Comparison of ENCODE assay signal across 2 worm cellular contexts in the genomic region with DNA sequence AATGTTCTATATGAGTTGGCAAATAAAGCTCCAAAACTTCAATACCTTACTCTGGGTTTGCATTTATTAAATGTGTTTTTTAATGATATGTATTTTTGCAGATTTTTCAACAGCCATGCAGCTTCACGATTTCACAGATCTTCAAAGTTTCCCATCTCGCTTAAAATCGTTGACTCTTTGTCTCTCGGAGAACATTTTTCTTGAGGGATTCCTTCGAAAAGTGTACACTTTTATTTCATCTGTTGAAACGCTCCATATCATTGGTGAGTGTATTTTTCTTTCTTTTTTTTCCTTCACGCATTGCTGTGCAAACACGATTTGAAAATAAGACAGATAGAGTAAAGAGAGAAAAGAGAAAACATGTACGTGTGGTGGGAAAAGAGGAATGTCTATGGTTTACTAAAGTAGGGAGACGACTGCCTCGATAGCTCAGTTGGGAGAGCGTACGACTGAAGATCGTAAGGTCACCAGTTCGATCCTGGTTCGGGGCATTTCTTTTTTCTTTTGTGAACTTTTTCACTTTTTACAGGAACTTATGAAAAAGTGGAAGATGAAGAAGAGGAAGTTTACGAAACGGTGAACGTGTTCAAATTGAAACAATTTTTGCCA.
TF ChIP-seq lines count a peak whose summit lies in the region.

No protein-coding gene starts in this region.

TF ChIP-seq in whole organism, L4 larva, 104 proteins besides CTCF, POLR2A, EP300 and RAD21 (continued from another document):
- TF ChIP-seq vab-7 (GFP tag; IDR thresholded peaks at IDR 0.05; lab: Robert Waterston, UW) (peak; percentile 91), R02D3.7 (tag; optimal IDR thresholded peaks at IDR 0.05; lab: Kevin White, UChicago) (peak; percentile 21), dpl-1 (GFP tag; optimal IDR thresholded peaks at IDR 0.05; lab: Kevin White, UChicago) (no peak), egl-43 (GFP tag; IDR thresholded peaks at IDR 0.05; lab: Robert Waterston, UW) (no peak; the same call in 1 of the 2 replicates), hlh-30 (tag; optimal IDR thresholded peaks at IDR 0.05; lab: Kevin White, UChicago; ENCODE audit: insufficient read depth) (peak; percentile 79), nhr-76 (tag; optimal IDR thresholded peaks at IDR 0.05; lab: Kevin White, UChicago) (no peak), lim-7 (GFP tag; IDR thresholded peaks at IDR 0.05; lab: Robert Waterston, UW) (peak; percentile 97), set-16 (GFP tag; IDR thresholded peaks at IDR 0.05; lab: Robert Waterston, UW) (no peak), lin-38 (GFP tag; IDR thresholded peaks at IDR 0.05; lab: Robert Waterston, UW) (no peak; the same call in 1 of the 2 replicates), ZK546.5 (tag; optimal IDR thresholded peaks at IDR 0.05; lab: Kevin White, UChicago) (no peak), madf-9 (GFP tag; conservative IDR thresholded peaks at IDR 0.05; lab: Robert Waterston, UW) (peak; percentile 91), hmg-1.1 (GFP tag; IDR thresholded peaks at IDR 0.05; lab: Robert Waterston, UW) (peak; percentile 91), Y75B8A.6 (GFP tag; IDR thresholded peaks at IDR 0.05; lab: Robert Waterston, UW) (peak; percentile 81; the same call in 1 of the 2 replicates), mep-1 (tag; optimal IDR thresholded peaks at IDR 0.05; lab: Kevin White, UChicago) (peak; percentile 83), daf-8 (GFP tag; IDR thresholded peaks at IDR 0.05; lab: Robert Waterston, UW) (no peak), F37D6.2 (tag; optimal IDR thresholded peaks at IDR 0.05; lab: Kevin White, UChicago) (peak; percentile 35), egl-27 (tag; optimal IDR thresholded peaks at IDR 0.05; lab: Kevin White, UChicago) (no peak), unc-39 (tag; optimal IDR thresholded peaks at IDR 0.05; lab: Kevin White, UChicago) (no peak), nhr-48 (tag; optimal IDR thresholded peaks at IDR 0.05; lab: Kevin White, UChicago) (peak; percentile 68), spr-1 (tag; optimal IDR thresholded peaks at IDR 0.05; lab: Kevin White, UChicago) (peak; percentile 49), nhr-41 (GFP tag; IDR thresholded peaks at IDR 0.05; lab: Robert Waterston, UW) (peak; percentile 59; the same call in 1 of the 2 replicates), mxl-3 (GFP tag; optimal IDR thresholded peaks at IDR 0.05; lab: Kevin White, UChicago) (peak; percentile 55), gei-8 (GFP tag; optimal IDR thresholded peaks at IDR 0.05; lab: Kevin White, UChicago) (peak; percentile 81), Y48G9A.11 (GFP tag; IDR thresholded peaks at IDR 0.05; lab: Robert Waterston, UW) (no peak; the same call in 1 of the 2 replicates), ceh-44 (GFP tag; IDR thresholded peaks at IDR 0.05; lab: Robert Waterston, UW) (0 out of 2 replicates have a peak, but pooled peaks have one; percentile 55), nhr-77 (tag; optimal IDR thresholded peaks at IDR 0.05; lab: Kevin White, UChicago) (peak; percentile 38), dve-1 (tag; optimal IDR thresholded peaks at IDR 0.05; lab: Kevin White, UChicago; ENCODE audit: insufficient read depth) (peak; percentile 52), F49E8.2 (tag; optimal IDR thresholded peaks at IDR 0.05; lab: Kevin White, UChicago; ENCODE audit: borderline replicate concordance) (peak; percentile 58), aly-2 (tag; optimal IDR thresholded peaks at IDR 0.05; lab: Kevin White, UChicago) (no peak), nhr-6 (tag; optimal IDR thresholded peaks at IDR 0.05; lab: Kevin White, UChicago) (peak; percentile 44), F26F4.8 (GFP tag; conservative IDR thresholded peaks at IDR 0.05; lab: Robert Waterston, UW) (peak; percentile 94), nhr-42 (GFP tag; IDR thresholded peaks at IDR 0.05; lab: Robert Waterston, UW) (no peak; the same call in 1 of the 2 replicates), Y105C5A.15 (GFP tag; IDR thresholded peaks at IDR 0.05; lab: Robert Waterston, UW) (peak; percentile 89; the same call in 1 of the 2 replicates), tra-1 (GFP tag; IDR thresholded peaks at IDR 0.05; lab: Robert Waterston, UW) (peak; percentile 90), lin-29 (GFP tag; IDR thresholded peaks at IDR 0.05; lab: Robert Waterston, UW) (no peak), nhr-111 (GFP tag; optimal IDR thresholded peaks at IDR 0.05; lab: Kevin White, UChicago) (no peak), cey-2 (tag; optimal IDR thresholded peaks at IDR 0.05; lab: Kevin White, UChicago; ENCODE audit: borderline replicate concordance, insufficient read depth) (no peak), unc-62 (GFP tag; optimal IDR thresholded peaks at IDR 0.05 in 1 of 2; lab: Kevin White, UChicago) (peak in 1 of 2 experiments; percentile 94), unc-62 (tag; optimal IDR thresholded peaks at IDR 0.05; lab: Kevin White, UChicago) (no peak), dmd-8 (GFP tag; IDR thresholded peaks at IDR 0.05; lab: Robert Waterston, UW) (no peak; the same call in 1 of the 2 replicates), nhr-25 (tag; optimal IDR thresholded peaks at IDR 0.05; lab: Kevin White, UChicago; ENCODE audit: borderline replicate concordance, insufficient read depth) (no peak), ZK337.2 (GFP tag; IDR thresholded peaks at IDR 0.05; lab: Robert Waterston, UW) (0 out of 2 replicates have a peak, but pooled peaks have one; percentile 45), T20F7.1 (GFP tag; optimal IDR thresholded peaks at IDR 0.05; lab: Kevin White, UChicago) (peak; percentile 57), snpc-1.2 (GFP tag; IDR thresholded peaks at IDR 0.05; lab: Robert Waterston, UW) (no peak)

TF ChIP-seq in whole organism, late embryonic, 69 proteins besides CTCF, POLR2A, EP300 and RAD21 (continued from another document):
- peak; percentile 87 for TF ChIP-seq ceh-34 (tag; optimal IDR thresholded peaks at IDR 0.05; lab: Kevin White, UChicago)
- peak; percentile 54 for TF ChIP-seq ceh-31 (tag; optimal IDR thresholded peaks at IDR 0.05; lab: Kevin White, UChicago)
- peak; percentile 88 for TF ChIP-seq che-1 (tag; optimal IDR thresholded peaks at IDR 0.05; lab: Kevin White, UChicago)
- peak; percentile 79 for TF ChIP-seq tbx-2 (tag; optimal IDR thresholded peaks at IDR 0.05; lab: Kevin White, UChicago)
- peak; percentile 94 for TF ChIP-seq hlh-6 (tag; optimal IDR thresholded peaks at IDR 0.05; lab: Kevin White, UChicago)
- TF ChIP-seq eyg-1 (tag; optimal IDR thresholded peaks at IDR 0.05; lab: Kevin White, UChicago), result peak; percentile 74
- peak; percentile 94 for TF ChIP-seq ceh-45 (GFP tag; IDR thresholded peaks at IDR 0.05; lab: Robert Waterston, UW)
- TF ChIP-seq C38D4.7 (GFP tag; optimal IDR thresholded peaks at IDR 0.05; lab: Kevin White, UChicago), result peak; percentile 82
- TF ChIP-seq pat-9 (tag; optimal IDR thresholded peaks at IDR 0.05; lab: Kevin White, UChicago), result peak; percentile 85
- peak; percentile 40 for TF ChIP-seq ets-4 (tag; optimal IDR thresholded peaks at IDR 0.05; lab: Kevin White, UChicago)
- peak; percentile 83 for TF ChIP-seq pqm-1 (tag; optimal IDR thresholded peaks at IDR 0.05; lab: Kevin White, UChicago)
